Worm (Caenorhabditis elegans) whole organism, L1 larva: ENCODE results near the gene col-42.

Experiments
- C04F5.9 ChIP-seq: sonication (generic microtip); optimal IDR thresholded peaks from 2 replicates; lab custom pipeline; 2016; ENCODE audit warnings: missing genetic modification characterization, missing compliant biosample characterization
- C34B4.2 ChIP-seq: sonication (generic microtip); optimal IDR thresholded peaks from 2 replicates; lab custom pipeline; 2017; ENCODE audit warnings: mild to moderate bottlenecking, missing genetic modification characterization, missing compliant biosample characterization
- F16B12.6 ChIP-seq: fragments of 150-350 bp; optimal IDR thresholded peaks from 2 replicates; lab custom pipeline; 2014; ENCODE audit warnings: missing biosample characterization, missing genetic modification characterization
- Y116A8C.19 ChIP-seq: sonication (generic microtip); optimal IDR thresholded peaks from 2 replicates; lab custom pipeline; 2016; ENCODE audit warnings: missing compliant biosample characterization, missing genetic modification characterization, borderline replicate concordance
- aha-1 ChIP-seq: fragments of 150-350 bp; optimal IDR thresholded peaks from 2 replicates; lab custom pipeline; 2014; ENCODE audit warnings: missing biosample characterization, missing genetic modification characterization
- aly-2 ChIP-seq: fragments of 150-350 bp; optimal IDR thresholded peaks from 2 replicates; lab custom pipeline; 2014; ENCODE audit warnings: missing biosample characterization, missing genetic modification characterization
- ceh-8 ChIP-seq: fragments of 200-800 bp; sonication (Bioruptor generic); optimal IDR thresholded peaks from 2 replicates; lab custom pipeline; 2018; ENCODE audit warnings: mild to moderate bottlenecking, missing genetic modification characterization, moderate library complexity, missing compliant biosample characterization
- ceh-88 ChIP-seq: fragments of 200-800 bp; sonication (Bioruptor generic); IDR thresholded peaks from 2 replicates; pipeline ENCODE4 v1.3.6; 2022; ENCODE audit warnings: missing genetic modification characterization, missing compliant biosample characterization
- ceh-90 ChIP-seq: sonication (generic microtip); optimal IDR thresholded peaks from 2 replicates; lab custom pipeline; 2016; ENCODE audit warnings: missing genetic modification characterization, missing compliant biosample characterization
- dsc-1 ChIP-seq: sonication (generic microtip); optimal IDR thresholded peaks from 2 replicates; lab custom pipeline; 2016; ENCODE audit warnings: mild to moderate bottlenecking, missing genetic modification characterization, missing compliant biosample characterization
- egl-13 ChIP-seq: sonication (generic microtip); optimal IDR thresholded peaks from 2 replicates; lab custom pipeline; 2016; ENCODE audit warnings: missing genotype, missing genetic modification reagents, missing genetic modification characterization, missing compliant biosample characterization
- egl-27 ChIP-seq, 2 experiments: fragments of 150-350 bp in 1 of 2; sonication (generic microtip); optimal IDR thresholded peaks; 3 replicates each; lab custom pipeline; 2017 to 2018; ENCODE audit warnings: missing biosample characterization in 2 of 2, missing genetic modification characterization in 2 of 2, missing genetic modification reagents in 2 of 2
- elt-3 ChIP-seq, 6 experiments: fragments of 150-350 bp in 1 of 6; sonication (generic microtip); optimal IDR thresholded peaks; 2 replicates each; lab custom pipeline; 2017 to 2018; ENCODE audit warnings: missing biosample characterization in 6 of 6, missing genetic modification characterization in 6 of 6, inconsistent platforms in 1 of 6
- ets-5 ChIP-seq: fragments of 200-800 bp; sonication (Bioruptor generic); IDR thresholded peaks from 2 replicates; pipeline ENCODE4 v1.3.6; 2022; ENCODE audit warnings: missing genetic modification characterization, missing compliant biosample characterization
- fkh-4 ChIP-seq: sonication (generic microtip); optimal IDR thresholded peaks from 2 replicates; lab custom pipeline; 2016; ENCODE audit warnings: missing compliant biosample characterization, missing genetic modification characterization, borderline replicate concordance
- grh-1 ChIP-seq: fragments of 200-800 bp; sonication (Bioruptor generic); IDR thresholded peaks from 2 replicates; pipeline ENCODE4 v1.3.6; 2022; ENCODE audit warnings: missing genetic modification reagents, missing genetic modification characterization, missing compliant biosample characterization
- hlh-4 ChIP-seq: sonication (generic microtip); optimal IDR thresholded peaks from 2 replicates; lab custom pipeline; 2016; ENCODE audit warnings: mild to moderate bottlenecking, missing genetic modification characterization, missing compliant biosample characterization
- irx-1 ChIP-seq: sonication (generic microtip); optimal IDR thresholded peaks from 2 replicates; lab custom pipeline; 2016; ENCODE audit warnings: missing genetic modification characterization, missing compliant biosample characterization
- jun-1 ChIP-seq: fragments of 150-350 bp; optimal IDR thresholded peaks from 2 replicates; lab custom pipeline; 2014; ENCODE audit warnings: missing biosample characterization, missing genetic modification reagents, missing genetic modification characterization
- mab-9 ChIP-seq: fragments of 200-800 bp; sonication (Bioruptor generic); IDR thresholded peaks from 2 replicates; pipeline ENCODE4 v1.3.6; 2022; ENCODE audit warnings: missing genetic modification reagents, missing genetic modification characterization, missing compliant biosample characterization
- mdl-1 ChIP-seq, 2 experiments: fragments of 150-350 bp; optimal IDR thresholded peaks; 2 replicates each; lab custom pipeline; 2014 to 2017; ENCODE audit warnings: missing biosample characterization in 2 of 2, missing genetic modification characterization in 2 of 2, inconsistent platforms in 1 of 2
- mep-1 ChIP-seq: fragments of 150-350 bp; optimal IDR thresholded peaks from 2 replicates; lab custom pipeline; 2014; ENCODE audit warnings: missing biosample characterization, missing genetic modification characterization
- nhr-11 ChIP-seq: fragments of 150-350 bp; optimal IDR thresholded peaks from 2 replicates; lab custom pipeline; 2014; ENCODE audit warnings: missing biosample characterization, missing genetic modification characterization
- nhr-19 ChIP-seq: fragments of 200-800 bp; sonication (Bioruptor generic); conservative IDR thresholded peaks from 2 replicates; pipeline ENCODE4 v1.3.6; 2022; ENCODE audit warnings: missing genetic modification characterization, missing compliant biosample characterization
- nhr-20 ChIP-seq: sonication (generic microtip); optimal IDR thresholded peaks from 2 replicates; lab custom pipeline; 2016; ENCODE audit warnings: mild to moderate bottlenecking, missing genetic modification characterization, missing compliant biosample characterization
- nhr-47 ChIP-seq: sonication (generic microtip); optimal IDR thresholded peaks from 2 replicates; lab custom pipeline; 2016; ENCODE audit warnings: mild to moderate bottlenecking, missing genetic modification characterization, moderate library complexity, missing compliant biosample characterization
- nhr-71 ChIP-seq: sonication (generic microtip); optimal IDR thresholded peaks from 2 replicates; lab custom pipeline; 2016; ENCODE audit warnings: mild to moderate bottlenecking, missing genetic modification characterization, moderate library complexity, missing compliant biosample characterization
- nhr-77 ChIP-seq: fragments of 150-350 bp; optimal IDR thresholded peaks from 2 replicates; lab custom pipeline; 2014; ENCODE audit warnings: missing biosample characterization, missing genetic modification characterization
- rnt-1 ChIP-seq: sonication (generic microtip); optimal IDR thresholded peaks from 2 replicates; lab custom pipeline; 2016; ENCODE audit warnings: mild to moderate bottlenecking, missing genetic modification characterization, moderate library complexity, missing compliant biosample characterization
- snpc-4 ChIP-seq: fragments of 150-350 bp; optimal IDR thresholded peaks from 2 replicates; lab custom pipeline; 2014; ENCODE audit warnings: missing biosample characterization, missing genetic modification characterization
- sptf-1 ChIP-seq: fragments of 150-350 bp; optimal IDR thresholded peaks from 2 replicates; lab custom pipeline; 2014; ENCODE audit warnings: missing biosample characterization, missing genetic modification characterization
- swsn-7 ChIP-seq: sonication (generic microtip); optimal IDR thresholded peaks from 2 replicates; lab custom pipeline; 2016; ENCODE audit warnings: missing genetic modification characterization, missing compliant biosample characterization
- tlp-1 ChIP-seq: fragments of 150-350 bp; optimal IDR thresholded peaks from 2 replicates; lab custom pipeline; 2014; ENCODE audit warnings: missing biosample characterization, missing genetic modification characterization
- unc-130 ChIP-seq: fragments of 150-350 bp; optimal IDR thresholded peaks from 2 replicates; lab custom pipeline; 2017; ENCODE audit warnings: missing biosample characterization, missing genetic modification characterization, inconsistent platforms
- unc-30 ChIP-seq: sonication (generic microtip); optimal IDR thresholded peaks from 2 replicates; lab custom pipeline; 2017; ENCODE audit warnings: missing biosample characterization, missing genetic modification characterization
- unc-62 ChIP-seq: fragments of 150-350 bp; optimal IDR thresholded peaks from 2 replicates; lab custom pipeline; 2014; ENCODE audit warnings: missing biosample characterization, missing genetic modification reagents, missing genetic modification characterization
- unc-86 ChIP-seq: sonication (generic microtip); optimal IDR thresholded peaks from 2 replicates; lab custom pipeline; 2016; ENCODE audit warnings: missing genetic modification characterization, missing compliant biosample characterization
- zag-1 ChIP-seq: fragments of 150-350 bp; optimal IDR thresholded peaks from 2 replicates; lab custom pipeline; 2014; ENCODE audit warnings: missing biosample characterization, missing genetic modification characterization

Gene col-42

DNA sequence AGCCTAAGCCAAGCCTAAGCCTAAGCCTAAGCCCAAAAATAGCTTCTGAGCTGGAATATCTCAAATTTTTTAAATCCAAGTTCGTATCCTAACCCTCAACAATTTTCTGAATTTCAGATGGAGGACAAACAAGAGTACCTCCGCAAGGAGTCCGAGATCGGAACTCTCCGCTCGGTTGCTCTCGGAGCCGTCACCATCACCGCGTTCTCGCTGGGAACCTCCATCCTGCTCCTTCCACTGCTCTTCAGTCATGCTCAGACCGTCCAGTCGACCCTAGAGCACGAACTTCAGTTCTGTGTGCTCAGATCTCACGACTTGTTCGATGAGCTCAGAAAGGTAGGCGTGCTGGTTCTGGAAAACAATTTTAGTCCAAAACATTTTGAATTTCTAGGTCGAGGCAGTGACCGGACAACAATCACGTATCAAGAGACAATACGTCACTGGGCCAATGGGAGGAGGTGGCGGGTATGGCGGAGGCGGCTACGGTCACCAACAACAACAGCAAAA is at the start of gene col-42:
Gene col-42 (plus strand): TSS at position 118 of the 507 bp plus-strand sequence.
- peak; percentile 21; the same call in 1 of the 2 replicates for TF ChIP-seq grh-1 (GFP tag; lab: Robert Waterston, UW)
- peak; percentile 31; the same call in 1 of the 2 replicates for TF ChIP-seq ceh-88 (GFP tag; lab: Robert Waterston, UW)
- no peak for TF ChIP-seq mdl-1 (tag; optimal IDR thresholded peaks at IDR 0.05; lab: Kevin White, UChicago)
- TF ChIP-seq egl-27 (tag; optimal IDR thresholded peaks at IDR 0.05; lab: Kevin White, UChicago) = no peak
- TF ChIP-seq, all 84 proteins: peak for 2

DNA sequence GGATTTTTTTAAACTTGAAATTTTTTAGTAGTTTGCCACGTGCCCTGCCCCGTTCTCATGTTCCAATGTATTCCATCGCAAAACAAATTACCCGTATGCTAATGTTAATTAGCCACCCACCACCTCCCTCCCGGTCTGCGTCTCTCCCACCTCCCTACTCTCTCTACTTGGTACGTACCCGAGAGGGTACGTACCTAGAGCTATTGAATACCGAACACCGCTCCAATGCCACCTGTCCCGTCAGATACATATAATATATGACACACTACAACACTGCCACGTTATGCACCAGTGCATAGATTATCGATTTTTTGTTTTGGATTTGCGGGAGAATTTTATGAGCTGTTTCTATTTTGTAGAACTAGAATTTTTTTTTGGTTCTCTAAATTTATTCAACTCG is 48.7 kb upstream of the col-42 start:
- TF ChIP-seq Y116A8C.19 (tag; lab: Kevin White, UChicago) (no peak), fkh-4 (tag; lab: Kevin White, UChicago) (no peak), nhr-77 (no peak), egl-27 (tag; optimal IDR thresholded peaks at IDR 0.05; lab: Kevin White, UChicago) (no peak), mep-1 (tag; lab: Kevin White, UChicago) (no peak), unc-30 (tag; lab: Kevin White, UChicago) (no peak), hlh-4 (no peak), nhr-47 (no peak), C04F5.9 (no peak), rnt-1 (tag; lab: Kevin White, UChicago) (no peak), mab-9 (no peak), ceh-8 (GFP tag; lab: Kevin White, UChicago) (no peak), nhr-11 (tag; lab: Kevin White, UChicago) (no peak), irx-1 (no peak), unc-62 (GFP tag; lab: Kevin White, UChicago) (no peak)
- TF ChIP-seq, all 84 proteins: peak for 0

- TF ChIP-seq unc-86 (tag; lab: Kevin White, UChicago) (no peak), jun-1 (tag; lab: Kevin White, UChicago) (no peak), nhr-20 (tag; lab: Kevin White, UChicago) (no peak), ceh-88 (GFP tag; lab: Robert Waterston, UW) (no peak), F16B12.6 (no peak), nhr-71 (tag; lab: Kevin White, UChicago) (no peak), grh-1 (GFP tag; lab: Robert Waterston, UW) (no peak), zag-1 (no peak), snpc-4 (tag; lab: Kevin White, UChicago) (no peak), nhr-19 (GFP tag; lab: Robert Waterston, UW) (no peak)
- TF ChIP-seq, all 84 proteins: peak for 0
Measured at ce11 chrV:18592448-18592847, 45.8 kb upstream of the col-42 start, which contains the start of gene grdn-1. Gene grdn-1, plus strand, starts transcription at chrV:18592748.

DNA sequence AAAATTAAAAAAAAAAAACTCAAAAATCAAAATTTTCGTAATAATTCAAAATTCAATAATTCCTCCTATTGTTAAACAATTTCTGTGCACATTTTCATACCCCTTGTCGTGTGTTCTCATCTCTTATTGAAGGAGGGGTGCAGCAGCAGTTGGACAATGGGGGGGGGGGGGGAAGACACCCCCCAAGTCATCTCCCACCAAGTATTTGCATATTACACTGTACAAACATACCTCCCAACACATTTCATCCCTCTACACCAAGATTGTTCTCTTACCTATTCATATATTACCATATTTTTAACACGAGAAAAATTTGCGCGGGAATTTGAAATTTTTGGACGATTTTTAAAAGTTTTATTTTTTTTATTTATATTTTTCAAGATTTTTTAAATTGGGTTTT is 42.0 kb upstream of the col-42 start:
- TF ChIP-seq aha-1 (tag; lab: Kevin White, UChicago) (no peak), dsc-1 (no peak), C34B4.2 (tag; lab: Kevin White, UChicago) (no peak), sptf-1 (no peak), unc-130 (tag; lab: Kevin White, UChicago) (no peak), aly-2 (no peak), egl-13 (no peak), ceh-88 (GFP tag; lab: Robert Waterston, UW) (no peak), rnt-1 (tag; lab: Kevin White, UChicago) (no peak), elt-3 (tag; optimal IDR thresholded peaks at IDR 0.05; lab: Kevin White, UChicago) (no peak), ets-5 (GFP tag; lab: Robert Waterston, UW) (no peak), tlp-1 (tag; lab: Kevin White, UChicago) (no peak), ceh-90 (tag; lab: Kevin White, UChicago) (no peak), swsn-7 (tag; lab: Kevin White, UChicago) (no peak)
